Fruit fly (Drosophila melanogaster) whole organism: Measurements from ENCODE around the gene CG9616.

Experiments
- CG8478 ChIP-seq: fragments of >200 bp; optimal IDR thresholded peaks from 2 replicates; lab custom pipeline; 2018; ENCODE audit warnings: inconsistent platforms
- Dll ChIP-seq: fragments of >200 bp; optimal IDR thresholded peaks from 2 replicates; lab custom pipeline; 2017
- EcR ChIP-seq, 2 experiments: fragments of >200 bp; optimal IDR thresholded peaks; 2 replicates each; lab custom pipeline; 2017; ENCODE audit warnings: missing biosample characterization in 2 of 2, missing genetic modification characterization in 2 of 2, missing genetic modification reagents in 2 of 2
- pan ChIP-seq: fragments of >200 bp; optimal IDR thresholded peaks from 2 replicates; lab custom pipeline; 2017
- psq ChIP-seq: fragments of >200 bp; optimal IDR thresholded peaks from 2 replicates; lab custom pipeline; 2017
- usp ChIP-seq: fragments of >200 bp; optimal IDR thresholded peaks from 2 replicates; lab custom pipeline; 2017; ENCODE audit warnings: missing biosample characterization, missing genetic modification characterization, mixed read lengths

DNA sequence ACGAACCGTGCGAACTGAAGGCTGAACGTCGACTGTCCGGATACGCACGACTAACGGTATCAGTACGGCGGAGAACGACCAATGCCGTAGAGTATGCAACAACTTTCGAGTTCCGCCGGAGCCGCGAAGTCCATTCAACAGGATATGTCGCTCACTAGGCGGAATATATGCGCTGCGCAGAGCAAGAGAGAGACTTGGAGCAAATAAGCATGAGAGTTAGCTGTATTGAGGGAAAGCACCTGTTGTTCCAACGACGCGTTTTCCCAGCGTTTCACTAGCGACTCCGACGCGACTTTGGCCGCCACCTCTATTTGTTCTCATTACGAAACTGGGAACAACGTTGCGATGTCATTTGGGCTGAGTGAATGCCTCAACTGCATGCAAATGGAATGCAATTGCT, 30.5 kb downstream of the CG9616 start, which contains the start of gene Dop1R1:
- TF ChIP-seq EcR (GFP tag; optimal IDR thresholded peaks at IDR 0.05; lab: Kevin White, UChicago) (no peak), CG8478 (no peak), psq (no peak), Dll (lab: Kevin White, UChicago) (no peak), pan (no peak), usp (GFP tag; lab: Kevin White, UChicago) (no peak)
